Comparison of ENCODE assay signal across 4 worm cellular contexts in the genomic region with DNA sequence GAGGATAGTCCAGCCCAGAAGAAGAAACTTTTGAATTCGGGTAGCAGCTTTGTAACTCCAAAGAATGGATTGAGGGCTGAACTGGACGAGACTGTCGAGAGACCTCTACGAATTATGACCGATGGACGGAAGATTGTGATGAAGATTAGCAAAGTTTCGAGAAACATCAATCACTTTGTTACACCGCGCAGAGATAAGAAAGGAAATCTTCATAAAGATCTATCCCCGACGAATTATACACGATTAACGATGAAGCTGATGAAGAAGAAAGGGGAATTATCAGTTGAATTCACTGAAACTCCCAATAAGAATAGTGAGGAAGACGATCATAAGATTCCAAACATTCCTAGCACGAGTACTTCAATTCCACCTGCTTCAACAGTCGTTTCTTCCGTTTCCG.
TF ChIP-seq lines count a peak whose summit lies in the region.

No protein-coding gene starts in this region.

TF ChIP-seq in whole organism, L1 larva, 84 proteins besides CTCF, POLR2A, EP300 and RAD21:
- no peak for TF ChIP-seq alr-1 (tag; optimal IDR thresholded peaks at IDR 0.05; lab: Kevin White, UChicago; ENCODE audit: borderline replicate concordance)
- TF ChIP-seq blmp-1 (tag; optimal IDR thresholded peaks at IDR 0.05; lab: Kevin White, UChicago): peak; percentile 27
- peak; percentile 3 for TF ChIP-seq rnt-1 (tag; optimal IDR thresholded peaks at IDR 0.05; lab: Kevin White, UChicago)

TF ChIP-seq in whole organism, L2 larva, 48 proteins besides CTCF, POLR2A, EP300 and RAD21:
- TF ChIP-seq mbf-1 (tag; optimal IDR thresholded peaks at IDR 0.05; lab: Kevin White, UChicago) (no peak), ceh-16 (tag; optimal IDR thresholded peaks at IDR 0.05; lab: Kevin White, UChicago) (peak; percentile 7), elt-1 (tag; optimal IDR thresholded peaks at IDR 0.05; lab: Kevin White, UChicago) (peak; percentile 47)

TF ChIP-seq in whole organism, L3 larva, 47 proteins besides CTCF, POLR2A, EP300 and RAD21:
- peak; percentile 89 for TF ChIP-seq elt-1 (tag; optimal IDR thresholded peaks at IDR 0.05; lab: Kevin White, UChicago)
- no peak for TF ChIP-seq jun-1 (tag; optimal IDR thresholded peaks at IDR 0.05; lab: Kevin White, UChicago)

TF ChIP-seq in whole organism, mixed stage, embryonic, 35 proteins besides CTCF, POLR2A, EP300 and RAD21:
- TF ChIP-seq flh-1 (GFP tag; optimal IDR thresholded peaks at IDR 0.05; lab: Kevin White, UChicago) (no peak), elt-1 (tag; optimal IDR thresholded peaks at IDR 0.05; lab: Kevin White, UChicago; ENCODE audit: borderline replicate concordance, insufficient read depth) (peak; percentile 94), unc-62 (GFP tag; optimal IDR thresholded peaks at IDR 0.05; lab: Kevin White, UChicago) (peak; percentile 41)

Comparison
In these comparisons a context has a peak if more than half of its experiments do, and no peak if none do; other contexts are left out.
1. Of the 22 proteins assayed by ChIP-seq in both whole organism, L1 larva and whole organism, L2 larva: peak only in whole organism, L1 larva: blmp-1; only in whole organism, L2 larva: none; in both: none; in neither: 21.